Fruit fly (Drosophila melanogaster) whole organism, embryonic: Measurements from ENCODE around the gene HDAC4.
A peak's percentile ranks its signal among the peaks of the same experiment; 100 is the strongest.

Experiments
- Ada2b ChIP-seq: fragments of 200-800 bp; sonication (Bioruptor generic); IDR thresholded peaks from 2 replicates; pipeline ENCODE4 v1.3.6; 2022; ENCODE audit warnings: missing biosample characterization, missing genetic modification characterization
- Atf-2 ChIP-seq: fragments of 200-800 bp; sonication (Bioruptor generic); optimal IDR thresholded peaks from 2 replicates; lab custom pipeline; 2016; ENCODE audit warnings: missing biosample characterization, missing genetic modification characterization
- CG10431 ChIP-seq: fragments of 200-800 bp; sonication (Bioruptor generic); optimal IDR thresholded peaks from 3 replicates; lab custom pipeline; 2018; ENCODE audit warnings: missing biosample characterization, mild to moderate bottlenecking, missing genetic modification characterization
- CG10462 ChIP-seq: fragments of 200-800 bp; sonication (Bioruptor generic); optimal IDR thresholded peaks from 2 replicates; lab custom pipeline; 2016; ENCODE audit warnings: missing biosample characterization, missing genetic modification characterization
- CG12071 ChIP-seq: fragments of 200-800 bp; sonication (Bioruptor generic); optimal IDR thresholded peaks from 3 replicates; lab custom pipeline; 2018; ENCODE audit warnings: missing biosample characterization, mild to moderate bottlenecking, missing genetic modification characterization
- CG16815 ChIP-seq: fragments of 200-800 bp; sonication (Bioruptor generic); optimal IDR thresholded peaks from 3 replicates; lab custom pipeline; 2017; ENCODE audit warnings: missing biosample characterization, mild to moderate bottlenecking, missing genetic modification characterization
- CG18476 ChIP-seq: fragments of 200-800 bp; sonication (Bioruptor generic); optimal IDR thresholded peaks from 2 replicates; lab custom pipeline; 2016; ENCODE audit warnings: missing biosample characterization, mild to moderate bottlenecking, missing genetic modification characterization
- CG2199 ChIP-seq: fragments of 200-800 bp; sonication (Bioruptor generic); IDR thresholded peaks from 3 replicates; pipeline ENCODE4 v1.3.6; 2022; ENCODE audit warnings: missing biosample characterization, missing genetic modification characterization
- CG2678 ChIP-seq: fragments of 200-800 bp; sonication (Bioruptor generic); optimal IDR thresholded peaks from 3 replicates; lab custom pipeline; 2019; ENCODE audit warnings: missing biosample characterization, mild to moderate bottlenecking, missing genetic modification characterization, moderate library complexity
- CG3065 ChIP-seq: fragments of 200-800 bp; sonication (Bioruptor generic); optimal IDR thresholded peaks from 2 replicates; lab custom pipeline; 2016; ENCODE audit warnings: missing biosample characterization, missing genetic modification characterization
- CG34376 ChIP-seq: fragments of 200-800 bp; sonication (Bioruptor generic); optimal IDR thresholded peaks from 2 replicates; lab custom pipeline; 2018; ENCODE audit warnings: missing biosample characterization, mild to moderate bottlenecking, missing genetic modification characterization
- CG5180 ChIP-seq: fragments of 200-800 bp; sonication (Bioruptor generic); optimal IDR thresholded peaks from 3 replicates; lab custom pipeline; 2017; ENCODE audit warnings: missing biosample characterization, missing genetic modification characterization, mild to moderate bottlenecking, moderate library complexity, missing genetic modification reagents
- CG5953 ChIP-seq: fragments of 200-800 bp; sonication (Bioruptor generic); IDR thresholded peaks from 2 replicates; pipeline ENCODE4 v1.3.6; 2022; ENCODE audit warnings: missing biosample characterization, missing genetic modification characterization
- CG6689 ChIP-seq: fragments of 200-800 bp; sonication (Bioruptor generic); IDR thresholded peaks from 2 replicates; pipeline ENCODE4 v1.3.6; 2022; ENCODE audit warnings: missing biosample characterization, missing genetic modification characterization
- CG7357 ChIP-seq: fragments of 200-800 bp; sonication (Bioruptor generic); IDR thresholded peaks from 3 replicates; pipeline ENCODE4 v1.3.6; 2022; ENCODE audit warnings: missing biosample characterization, missing genetic modification characterization
- CG7556 ChIP-seq: fragments of 200-800 bp; sonication (Bioruptor generic); optimal IDR thresholded peaks from 2 replicates; lab custom pipeline; 2017; ENCODE audit warnings: missing biosample characterization, mild to moderate bottlenecking, missing genetic modification characterization
- CG8944 ChIP-seq: fragments of 200-800 bp; sonication (Bioruptor generic); optimal IDR thresholded peaks from 3 replicates; lab custom pipeline; 2016; ENCODE audit warnings: missing biosample characterization, missing genetic modification characterization
- CG9727 ChIP-seq: fragments of 200-800 bp; sonication (Bioruptor generic); optimal IDR thresholded peaks from 3 replicates; lab custom pipeline; 2017; ENCODE audit warnings: missing biosample characterization, mild to moderate bottlenecking, missing genetic modification characterization
- Dref ChIP-seq: fragments of 200-800 bp; sonication (Bioruptor generic); IDR thresholded peaks from 2 replicates; pipeline ENCODE4 v1.3.6; 2022; ENCODE audit warnings: missing biosample characterization, missing genetic modification characterization
- Drgx ChIP-seq: fragments of 200-800 bp; sonication (Bioruptor generic); IDR thresholded peaks from 2 replicates; pipeline ENCODE4 v1.3.6; 2022; ENCODE audit warnings: missing biosample characterization, missing genetic modification characterization
- ERR ChIP-seq: fragments of 200-800 bp; sonication (Bioruptor generic); optimal IDR thresholded peaks from 2 replicates; lab custom pipeline; 2016; ENCODE audit warnings: missing biosample characterization, missing genetic modification characterization
- Eip74EF ChIP-seq, 2 experiments: fragments of 200-800 bp in 1 of 2; fragments of >200 bp in 1 of 2; sonication (Bioruptor generic) in 1 of 2; optimal IDR thresholded peaks; 2 replicates each; lab custom pipeline; 2017 to 2019; ENCODE audit warnings: missing biosample characterization in 2 of 2, missing genetic modification characterization in 2 of 2, mild to moderate bottlenecking in 1 of 2, moderate library complexity in 1 of 2
- Hsf ChIP-seq: fragments of 200-800 bp; sonication (Bioruptor generic); optimal IDR thresholded peaks from 3 replicates; lab custom pipeline; 2016; ENCODE audit warnings: missing biosample characterization, missing genetic modification characterization
- Pdp1 ChIP-seq, 2 experiments: fragments of 200-800 bp; sonication (Bioruptor generic); optimal IDR thresholded peaks; 3 replicates each; lab custom pipeline; 2016; ENCODE audit warnings: missing biosample characterization in 2 of 2, missing genetic modification characterization in 2 of 2, mild to moderate bottlenecking in 1 of 2, moderate library complexity in 1 of 2
- Sox100B ChIP-seq: fragments of 200-800 bp; sonication (Bioruptor generic); optimal IDR thresholded peaks from 3 replicates; lab custom pipeline; 2018; ENCODE audit warnings: missing biosample characterization, mild to moderate bottlenecking, missing genetic modification characterization
- Vsx1 ChIP-seq: fragments of 200-800 bp; sonication (Bioruptor generic); optimal IDR thresholded peaks from 2 replicates; lab custom pipeline; 2017; ENCODE audit warnings: missing biosample characterization, mild to moderate bottlenecking, missing genetic modification characterization, missing genetic modification reagents
- bowl ChIP-seq: fragments of 200-800 bp; sonication (Bioruptor generic); IDR thresholded peaks from 2 replicates; pipeline ENCODE4 v1.3.6; 2022; ENCODE audit warnings: missing biosample characterization, missing genetic modification characterization
- cato ChIP-seq: fragments of 200-800 bp; sonication (Bioruptor generic); optimal IDR thresholded peaks from 2 replicates; lab custom pipeline; 2016; ENCODE audit warnings: missing biosample characterization, missing genetic modification characterization, borderline replicate concordance
- chinmo ChIP-seq: fragments of 200-800 bp; sonication (Bioruptor generic); IDR thresholded peaks from 4 replicates; pipeline ENCODE4 v1.3.6; 2022; ENCODE audit warnings: missing biosample characterization, missing genetic modification characterization; ENCODE audit not compliant: partially characterized antibody
- chm ChIP-seq: fragments of 200-800 bp; sonication (Bioruptor generic); IDR thresholded peaks from 2 replicates; pipeline ENCODE4 v1.3.6; 2022; ENCODE audit warnings: missing biosample characterization, missing genetic modification characterization
- crc ChIP-seq: fragments of 200-800 bp; sonication (Bioruptor generic); optimal IDR thresholded peaks from 2 replicates; lab custom pipeline; 2016; ENCODE audit warnings: missing biosample characterization, missing genetic modification characterization
- ewg ChIP-seq: fragments of 200-800 bp; sonication (Bioruptor generic); optimal IDR thresholded peaks from 3 replicates; lab custom pipeline; 2017; ENCODE audit warnings: mild to moderate bottlenecking, missing biosample characterization, missing genetic modification reagents, missing genetic modification characterization
- exex ChIP-seq: fragments of 200-800 bp; sonication (Bioruptor generic); optimal IDR thresholded peaks from 4 replicates; lab custom pipeline; 2018; ENCODE audit warnings: missing biosample characterization, mild to moderate bottlenecking, missing genetic modification characterization, moderate library complexity
- fd64A ChIP-seq: fragments of 200-800 bp; sonication (Bioruptor generic); optimal IDR thresholded peaks from 3 replicates; lab custom pipeline; 2018; ENCODE audit warnings: missing biosample characterization, mild to moderate bottlenecking, missing genetic modification characterization
- h ChIP-seq: fragments of >200 bp; optimal IDR thresholded peaks from 2 replicates; lab custom pipeline; 2017
- jing ChIP-seq: fragments of 200-800 bp; sonication (Bioruptor generic); optimal IDR thresholded peaks from 2 replicates; lab custom pipeline; 2018; ENCODE audit warnings: missing biosample characterization, mild to moderate bottlenecking, missing genetic modification characterization
- kay ChIP-seq: fragments of 200-800 bp; sonication (Bioruptor generic); optimal IDR thresholded peaks from 2 replicates; lab custom pipeline; 2016; ENCODE audit warnings: missing biosample characterization, missing genetic modification characterization
- pita ChIP-seq: fragments of 200-800 bp; sonication (Bioruptor generic); optimal IDR thresholded peaks from 2 replicates; lab custom pipeline; 2017; ENCODE audit warnings: missing biosample characterization, mild to moderate bottlenecking, missing genetic modification characterization
- pros ChIP-seq: fragments of 200-800 bp; sonication (Bioruptor generic); optimal IDR thresholded peaks from 3 replicates; lab custom pipeline; 2019; ENCODE audit warnings: missing biosample characterization, mild to moderate bottlenecking, missing genetic modification characterization, moderate library complexity
- ranshi ChIP-seq: fragments of 200-800 bp; sonication (Bioruptor generic); IDR thresholded peaks from 2 replicates; pipeline ENCODE4 v1.3.6; 2022; ENCODE audit warnings: missing biosample characterization, missing genetic modification characterization
- sisA ChIP-seq: fragments of 200-800 bp; sonication (Bioruptor generic); IDR thresholded peaks from 2 replicates; pipeline ENCODE4 v1.3.6; 2022; ENCODE audit warnings: missing biosample characterization, missing genetic modification characterization
- stwl ChIP-seq: fragments of 200-800 bp; sonication (Bioruptor generic); optimal IDR thresholded peaks from 3 replicates; lab custom pipeline; 2018; ENCODE audit warnings: missing biosample characterization, mild to moderate bottlenecking, missing genetic modification characterization, moderate library complexity
- sug ChIP-seq: fragments of 200-800 bp; optimal IDR thresholded peaks from 2 replicates; lab custom pipeline; 2019; ENCODE audit warnings: missing biosample characterization, mild to moderate bottlenecking, missing genetic modification characterization, moderate library complexity
- tna ChIP-seq: fragments of 200-800 bp; sonication (Bioruptor generic); IDR thresholded peaks from 2 replicates; pipeline ENCODE4 v1.3.6; 2022; ENCODE audit warnings: missing biosample characterization, missing genetic modification characterization; ENCODE audit not compliant: partially characterized antibody
- trem ChIP-seq: fragments of 200-800 bp; optimal IDR thresholded peaks from 3 replicates; lab custom pipeline; 2019; ENCODE audit warnings: missing biosample characterization, mild to moderate bottlenecking, missing genetic modification characterization, moderate library complexity
- zf30C ChIP-seq: fragments of 200-800 bp; sonication (Bioruptor generic); optimal IDR thresholded peaks from 3 replicates; lab custom pipeline; 2018; ENCODE audit warnings: missing biosample characterization, mild to moderate bottlenecking, missing genetic modification characterization

HDAC4 gene

DNA sequence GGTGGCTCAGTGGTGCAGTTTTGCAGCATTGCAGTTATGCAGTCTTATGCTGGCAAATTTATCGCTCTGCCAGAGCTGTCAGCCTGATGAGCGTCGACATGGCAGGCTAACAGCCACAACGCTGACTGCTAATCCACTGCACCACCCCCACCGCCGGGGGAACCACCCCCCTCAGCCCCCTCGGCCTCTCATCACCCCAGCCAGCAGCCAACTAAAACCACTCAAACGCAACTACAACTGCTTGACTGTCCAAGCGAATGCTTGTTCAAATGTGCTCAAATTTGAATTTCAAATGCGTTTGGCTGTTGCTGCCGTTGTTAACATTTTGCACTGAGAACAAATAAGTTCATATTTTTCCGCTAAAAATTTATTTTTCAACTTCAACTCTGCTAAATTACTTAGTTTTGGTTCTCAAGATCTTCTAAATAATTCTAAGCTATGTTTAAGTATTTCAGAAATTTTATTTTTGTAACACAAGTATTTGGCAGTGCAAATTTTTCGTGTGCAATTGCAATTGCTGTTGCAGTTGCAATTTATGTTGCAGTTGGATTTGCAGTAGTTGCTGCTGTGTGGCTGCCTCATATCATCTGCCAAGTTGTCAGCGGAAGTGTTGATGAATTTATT is 47.0 kb downstream of the HDAC4 start (continued):
- TF ChIP-seq Dref = no peak
- no peak for TF ChIP-seq CG9727
- TF ChIP-seq ewg (GFP tag; lab: Kevin White, UChicago) = no peak
- peak; percentile 25; the same call in 1 of the 2 replicates for TF ChIP-seq CG6689 (GFP tag; lab: Robert Waterston, UW)
- no peak; the same call in 1 of the 2 replicates for TF ChIP-seq chm
- no peak for TF ChIP-seq CG10462 (GFP tag; lab: Kevin White, UChicago)
- no peak for TF ChIP-seq CG16815 (GFP tag; lab: Kevin White, UChicago)
- TF ChIP-seq Ada2b (GFP tag; lab: Robert Waterston, UW) = no peak
- 0 out of 2 replicates have a peak, but pooled peaks have one; percentile 14 for TF ChIP-seq CG5953 (GFP tag; lab: Robert Waterston, UW)
- no peak for TF ChIP-seq zf30C (GFP tag; lab: Kevin White, UChicago)
- TF ChIP-seq Atf-2 = no peak
- TF ChIP-seq fd64A = no peak
- TF ChIP-seq Pdp1 (GFP tag; optimal IDR thresholded peaks at IDR 0.05; lab: Kevin White, UChicago) = no peak
- TF ChIP-seq pros = no peak
- TF ChIP-seq CG10431 (GFP tag; lab: Kevin White, UChicago) = no peak
- no peak for TF ChIP-seq h (lab: Kevin White, UChicago)
- no peak for TF ChIP-seq pita (GFP tag; lab: Kevin White, UChicago)
- TF ChIP-seq Sox100B (GFP tag; lab: Kevin White, UChicago) = peak; percentile 6
- no peak for TF ChIP-seq kay (GFP tag; lab: Kevin White, UChicago)
- no peak for TF ChIP-seq CG7556
- TF ChIP-seq Hsf (GFP tag; lab: Kevin White, UChicago) = no peak
- TF ChIP-seq CG12071 = no peak
- peak; percentile 90 for TF ChIP-seq Drgx (GFP tag; lab: Robert Waterston, UW)
- TF ChIP-seq chinmo = 0 out of 4 replicates have a peak, but pooled peaks have one; percentile 22
- no peak for TF ChIP-seq tna (GFP tag; lab: Robert Waterston, UW)

DNA sequence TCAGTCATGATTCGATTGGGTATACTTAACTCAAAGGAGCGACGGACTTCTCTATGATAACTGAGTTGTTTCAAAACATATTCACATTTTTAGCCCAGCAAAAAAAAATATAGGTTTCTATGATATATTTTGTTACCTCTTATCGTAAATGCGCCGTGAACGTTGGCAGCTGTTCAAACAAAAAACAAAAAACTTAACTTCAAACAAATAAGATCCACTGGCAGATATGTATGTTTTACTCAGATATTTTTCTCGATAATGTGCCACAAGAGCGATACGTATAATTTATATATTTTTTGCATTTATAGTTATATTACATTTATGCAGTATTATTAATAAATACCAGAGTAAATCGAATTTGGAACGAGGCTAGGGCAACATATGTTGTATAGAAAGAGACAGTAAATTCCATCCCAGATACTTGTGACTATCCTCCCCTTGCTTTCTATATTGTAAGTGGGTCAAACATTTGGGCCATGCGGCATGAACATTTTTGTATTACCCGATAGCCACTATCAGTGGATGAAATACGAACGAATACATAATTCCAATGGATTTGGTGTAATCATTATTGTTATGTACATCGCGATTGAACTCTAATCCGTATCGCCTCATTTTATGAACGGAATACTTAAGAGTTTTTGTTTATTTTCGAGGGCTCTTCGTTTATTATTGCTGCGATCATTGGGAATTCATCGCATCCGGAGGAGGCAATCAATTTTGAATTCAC is 48.8 kb downstream of the HDAC4 start, which contains the start of gene CG32639:
Gene CG32639 (minus strand): TSS at position 51 of the 730 bp plus-strand sequence.
- TF ChIP-seq CG5180 (GFP tag; lab: Kevin White, UChicago) (peak; percentile 52), exex (peak; percentile 32), CG2199 (GFP tag; lab: Robert Waterston, UW) (0 out of 3 replicates have a peak, but pooled peaks have one; percentile 52), jing (GFP tag; lab: Kevin White, UChicago) (no peak), Vsx1 (no peak), CG34376 (peak; percentile 24), Pdp1 (GFP tag; optimal IDR thresholded peaks at IDR 0.05; lab: Kevin White, UChicago) (peak in 1 of 2 experiments; percentile 63), sug (tag; lab: Kevin White, UChicago) (peak; percentile 3)

DNA sequence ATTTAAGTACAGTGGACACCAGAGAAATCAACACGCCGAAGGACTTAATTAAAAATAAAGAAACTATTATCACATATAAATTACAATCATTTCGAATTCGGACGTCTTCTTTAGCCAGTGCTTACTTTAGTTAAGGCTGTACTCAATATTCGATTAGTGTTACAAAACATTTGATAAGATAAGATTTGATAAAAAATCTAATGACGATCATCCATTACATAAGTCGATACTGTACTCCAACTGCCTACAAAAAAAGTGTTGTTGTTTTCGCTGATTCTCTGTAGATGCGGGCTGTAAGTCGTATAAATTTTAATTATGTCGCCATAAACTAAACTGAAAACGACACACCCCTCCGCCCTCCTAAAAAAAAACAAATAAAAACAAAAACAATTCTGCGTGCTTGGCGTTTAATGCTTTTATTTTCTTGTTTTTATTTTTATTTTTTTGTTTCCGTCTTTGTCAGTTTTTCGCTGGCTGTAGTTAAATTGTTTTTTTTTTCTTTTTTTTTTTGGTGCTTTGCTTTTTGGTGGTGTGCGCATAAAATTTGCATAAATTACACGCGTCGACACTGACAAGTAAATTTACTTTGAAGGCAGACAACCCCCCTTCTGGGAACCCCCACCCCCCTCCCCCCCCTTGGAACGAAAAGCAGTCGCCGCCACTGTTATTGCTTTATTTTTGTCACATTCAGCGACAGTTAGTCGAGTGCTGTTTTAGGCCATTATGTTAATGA is 50.5 kb downstream of the HDAC4 start:
- TF ChIP-seq CG3065 (GFP tag; lab: Kevin White, UChicago) (no peak), trem (tag; lab: Kevin White, UChicago) (no peak), chm (0 out of 2 replicates have a peak, but pooled peaks have one; percentile 16), CG8944 (GFP tag; lab: Kevin White, UChicago) (no peak), stwl (tag; lab: Kevin White, UChicago) (no peak), sisA (GFP tag; lab: Robert Waterston, UW) (no peak), bowl (GFP tag; lab: Robert Waterston, UW) (0 out of 2 replicates have a peak, but pooled peaks have one; percentile 16), crc (GFP tag; lab: Kevin White, UChicago) (no peak), ranshi (GFP tag; lab: Robert Waterston, UW) (peak; percentile 31), cato (GFP tag; lab: Kevin White, UChicago) (no peak), ERR (GFP tag; lab: Kevin White, UChicago) (no peak), Eip74EF (GFP tag; optimal IDR thresholded peaks at IDR 0.05; lab: Kevin White, UChicago) (peak in 1 of 2 experiments; percentile 36), CG18476 (GFP tag; lab: Kevin White, UChicago) (no peak), CG2678 (peak; percentile 7), CG7357 (no peak)
